Fruit fly (Drosophila melanogaster): ENCODE results near the gene CG3862.
A peak's percentile ranks its signal among the peaks of the same experiment; 100 is the strongest.

The CG3862 gene

dm6 chr2L:827516-828362 lies 2.1 kb upstream of the CG3862 start (continued):
- TF ChIP-seq CG8319 (GFP tag; optimal IDR thresholded peaks at IDR 0.05): no peak
- no peak for TF ChIP-seq Hr38 (GFP tag; optimal IDR thresholded peaks at IDR 0.05)
- no peak for TF ChIP-seq Smox (GFP tag; optimal IDR thresholded peaks at IDR 0.05)
- TF ChIP-seq Lpt (GFP tag; optimal IDR thresholded peaks at IDR 0.05): peak; percentile 8
- TF ChIP-seq spab (GFP tag; optimal IDR thresholded peaks at IDR 0.05): no peak
- TF ChIP-seq CG34406 (GFP tag; optimal IDR thresholded peaks at IDR 0.05): peak; percentile 21
- no peak for TF ChIP-seq topi (GFP tag; optimal IDR thresholded peaks at IDR 0.05)
- TF ChIP-seq CG8632 (GFP tag; optimal IDR thresholded peaks at IDR 0.05): no peak
- TF ChIP-seq OdsH (GFP tag; optimal IDR thresholded peaks at IDR 0.05): no peak
- no peak for TF ChIP-seq Blimp-1 (GFP tag; optimal IDR thresholded peaks at IDR 0.05)
- no peak for TF ChIP-seq Hr39 (GFP tag; optimal IDR thresholded peaks at IDR 0.05)
- TF ChIP-seq acj6 (GFP tag; optimal IDR thresholded peaks at IDR 0.05): no peak
- no peak for TF ChIP-seq CG10669 (GFP tag; optimal IDR thresholded peaks at IDR 0.05)
- TF ChIP-seq Eip75B (GFP tag; optimal IDR thresholded peaks at IDR 0.05): no peak
- no peak for TF ChIP-seq eg (GFP tag; IDR thresholded peaks at IDR 0.05)
- no peak for TF ChIP-seq CG16779 (tag; optimal IDR thresholded peaks at IDR 0.05)
- no peak for TF ChIP-seq CG32006 (GFP tag; optimal IDR thresholded peaks at IDR 0.05)

DNA sequence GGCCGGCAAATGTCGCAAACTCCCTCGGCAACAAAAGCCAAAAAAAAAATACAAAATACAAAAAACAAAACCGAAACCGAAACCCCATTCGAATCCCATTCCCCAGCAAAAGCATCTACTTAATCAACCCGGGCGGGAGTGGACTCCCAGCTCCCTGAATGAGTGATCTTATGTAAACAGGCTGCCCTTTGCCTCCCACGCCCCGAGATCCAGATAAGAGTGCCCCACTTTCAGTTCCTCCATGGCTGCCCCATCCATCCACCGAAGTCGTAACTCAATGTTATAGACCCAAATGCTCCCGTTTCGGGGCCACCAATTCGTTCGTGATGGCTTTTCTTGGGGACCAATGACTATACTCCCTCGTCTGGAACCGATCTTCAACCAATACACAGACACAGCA lies 1.4 kb upstream of the CG3862 start:
- TF ChIP-seq CG9139 (GFP tag; optimal IDR thresholded peaks at IDR 0.05) (no peak), svp (GFP tag) (peak; percentile 92), Eip78C (GFP tag) (no peak), CG4318 (GFP tag; optimal IDR thresholded peaks at IDR 0.05) (no peak), Gug (GFP tag; IDR thresholded peaks at IDR 0.05) (no peak), Eip75B (GFP tag; optimal IDR thresholded peaks at IDR 0.05) (no peak), CG8632 (GFP tag; optimal IDR thresholded peaks at IDR 0.05) (no peak)

- TF ChIP-seq Blimp-1 (GFP tag; optimal IDR thresholded peaks at IDR 0.05): no peak
- no peak for TF ChIP-seq CG3032 (tag; optimal IDR thresholded peaks at IDR 0.05)
- TF ChIP-seq Hr38 (GFP tag; optimal IDR thresholded peaks at IDR 0.05): no peak
- TF ChIP-seq net (GFP tag; optimal IDR thresholded peaks at IDR 0.05): no peak
Measured at dm6 chr2L:826388-826787, 727 bp upstream of the CG3862 start.

DNA sequence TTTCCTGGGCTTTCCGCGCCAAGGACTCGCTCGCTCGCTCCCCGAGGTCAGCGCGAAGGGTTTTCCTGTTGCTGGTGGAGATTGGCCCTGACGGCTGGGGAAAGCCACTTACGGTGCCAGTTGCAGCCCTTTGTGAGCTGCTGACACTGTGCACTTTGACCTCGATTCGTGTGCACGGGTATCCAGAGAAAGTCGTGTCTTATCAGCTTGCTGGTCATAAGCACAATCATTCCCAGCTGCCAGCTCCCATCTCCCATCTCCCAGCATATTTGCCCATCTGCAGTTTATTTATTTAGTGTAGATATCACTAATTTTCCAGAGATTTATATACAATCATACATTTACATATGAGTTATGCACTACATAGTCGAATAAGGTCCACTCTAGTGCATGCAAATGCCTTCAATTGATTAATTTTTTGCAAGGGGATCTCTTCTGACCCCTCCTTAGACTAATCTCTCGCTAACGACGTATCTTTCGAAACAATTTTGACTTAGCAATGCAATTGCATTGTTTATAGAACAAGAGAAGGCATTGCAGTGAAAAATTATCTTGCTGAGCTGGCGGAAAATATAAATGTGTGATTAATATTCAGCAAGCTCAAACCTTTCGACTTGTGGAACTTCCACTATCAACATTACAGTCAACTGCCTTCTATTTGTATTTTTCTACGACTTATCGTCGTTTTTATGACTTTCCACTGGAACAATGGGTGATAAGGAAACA lies 3.5 kb downstream of the CG3862 start:
- TF ChIP-seq CG6276 (GFP tag; optimal IDR thresholded peaks at IDR 0.05) (no peak), CG8119 (GFP tag; IDR thresholded peaks at IDR 0.05) (0 out of 3 replicates have a peak, but pooled peaks have one; percentile 4), Eip78C (GFP tag) (peak; percentile 73), CG15336 (GFP tag; IDR thresholded peaks at IDR 0.05) (peak; percentile 14; the same call in 1 of the 2 replicates), CG7368 (GFP tag; optimal IDR thresholded peaks at IDR 0.05) (no peak), fd59A (GFP tag; optimal IDR thresholded peaks at IDR 0.05) (no peak), svp (GFP tag) (peak; percentile 78)

DNA sequence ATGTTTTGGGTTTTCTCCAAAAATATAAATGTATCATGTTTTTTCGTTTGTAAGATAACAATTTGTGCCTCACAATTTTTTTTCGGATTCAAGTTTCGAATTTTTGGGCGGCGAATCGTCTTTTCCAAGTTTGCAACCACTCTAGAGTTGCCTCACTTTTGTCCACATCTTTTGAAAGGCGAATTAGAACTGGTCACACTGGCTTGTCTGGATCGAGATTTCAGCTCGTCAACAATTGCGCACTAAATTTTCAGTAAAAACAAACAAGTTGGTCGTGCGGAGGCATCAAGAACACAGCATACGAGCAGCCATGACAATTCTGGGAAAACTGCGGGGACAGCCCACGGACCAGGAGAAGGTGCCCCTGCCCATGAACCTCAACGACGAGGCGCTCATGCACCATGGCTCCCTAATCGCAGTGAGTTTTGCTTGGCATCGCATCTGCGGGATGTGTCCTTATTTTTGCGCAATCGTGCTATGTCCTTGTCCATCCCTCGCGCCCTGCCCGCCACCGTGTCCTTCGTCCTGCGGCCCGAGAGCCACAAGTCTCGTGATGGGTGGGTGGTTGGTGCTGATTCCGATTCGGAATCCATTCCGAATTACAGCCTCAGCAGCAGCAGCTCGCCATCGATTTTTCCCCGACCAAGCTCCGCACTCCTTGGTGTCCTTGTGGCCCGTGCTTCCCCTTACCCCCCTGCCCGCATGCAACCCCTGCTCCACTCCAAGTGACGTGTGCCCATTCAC lies 4.2 kb downstream of the CG3862 start, which contains the start of gene CG3662:
CG3662 (plus strand) TSS at position 48 of the 744 bp plus-strand sequence.
- TF ChIP-seq Sox14 (GFP tag; optimal IDR thresholded peaks at IDR 0.05) (peak; percentile 1), Hr38 (GFP tag; optimal IDR thresholded peaks at IDR 0.05) (no peak), Eip78C (GFP tag) (peak; percentile 49), fd85E (GFP tag; optimal IDR thresholded peaks at IDR 0.05) (no peak), CG4318 (GFP tag; optimal IDR thresholded peaks at IDR 0.05) (no peak), svp (GFP tag) (peak; percentile 67), acj6 (GFP tag; optimal IDR thresholded peaks at IDR 0.05) (no peak), Ets96B (tag; optimal IDR thresholded peaks at IDR 0.05) (no peak), dsx (GFP tag; optimal IDR thresholded peaks at IDR 0.05; ENCODE audit: poor library complexity, severe bottlenecking) (no peak), CG32006 (GFP tag; optimal IDR thresholded peaks at IDR 0.05) (no peak), vri (GFP tag; optimal IDR thresholded peaks at IDR 0.05) (no peak), cyc (GFP tag; optimal IDR thresholded peaks at IDR 0.05) (no peak), CG8119 (GFP tag; IDR thresholded peaks at IDR 0.05) (0 out of 3 replicates have a peak, but pooled peaks have one; percentile 22), fkh (GFP tag; optimal IDR thresholded peaks at IDR 0.05) (peak; percentile 47), topi (GFP tag; optimal IDR thresholded peaks at IDR 0.05) (no peak), CG6276 (GFP tag; optimal IDR thresholded peaks at IDR 0.05) (no peak)

Measured in whole organism, prepupa.